Fruit fly (Drosophila melanogaster) S2 (cell line): ENCODE results near the gene Cyp18a1.

ENCODE experiments used
- CG8478 ChIP-seq: fragments of >200 bp; optimal IDR thresholded peaks from 2 replicates; lab custom pipeline; 2018
- CTCF ChIP-seq, 2 experiments: fragments of >200 bp; optimal IDR thresholded peaks; 2 replicates each; lab custom pipeline; 2018

DNA sequence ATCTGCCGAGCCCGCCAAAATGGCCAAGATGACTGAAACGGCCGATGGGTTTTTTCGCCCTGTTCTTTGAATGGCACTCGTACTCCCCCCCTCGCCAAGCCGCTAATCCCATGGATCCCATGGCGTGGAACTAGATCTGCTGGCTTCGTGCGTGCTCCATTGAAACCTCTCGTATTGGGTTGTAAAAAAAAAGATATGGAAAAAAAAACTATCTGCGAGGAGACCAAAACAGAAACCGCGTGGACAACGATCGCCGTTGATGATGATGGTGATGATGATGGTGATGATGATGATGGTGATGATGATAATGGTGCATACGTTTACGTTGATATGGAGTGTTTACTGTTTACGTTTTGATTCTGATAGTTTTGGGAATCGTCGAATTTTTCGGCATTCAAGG lies 8.9 kb upstream of the Cyp18a1 start:
- TF ChIP-seq CTCF (optimal IDR thresholded peaks at IDR 0.05; lab: Kevin White, UChicago) (no peak), CG8478 (lab: Kevin White, UChicago) (no peak)
